Fruit fly (Drosophila melanogaster) whole organism, prepupa: ENCODE measurements around the gene CG7366.
A peak's percentile ranks its signal among the peaks of the same experiment; 100 is the strongest.

Source experiments
- Blimp-1 ChIP-seq: fragments of 200-800 bp; sonication (Bioruptor generic); optimal IDR thresholded peaks from 3 replicates; lab custom pipeline; 2017; ENCODE audit warnings: missing biosample characterization, missing genetic modification characterization, mild to moderate bottlenecking, moderate library complexity, missing genetic modification reagents
- CG10631 ChIP-seq: fragments of 200-800 bp; sonication (Bioruptor generic); optimal IDR thresholded peaks from 2 replicates; lab custom pipeline; 2016; ENCODE audit warnings: missing biosample characterization, missing genetic modification characterization
- CG10669 ChIP-seq: fragments of 200-800 bp; sonication (Bioruptor generic); optimal IDR thresholded peaks from 3 replicates; lab custom pipeline; 2018; ENCODE audit warnings: missing biosample characterization, mild to moderate bottlenecking, missing genetic modification characterization, moderate library complexity
- CG11294 ChIP-seq: fragments of 200-800 bp; sonication (Bioruptor generic); IDR thresholded peaks from 2 replicates; pipeline ENCODE4 v1.3.6; 2022; ENCODE audit warnings: missing biosample characterization, missing genetic modification characterization
- CG11902 ChIP-seq: fragments of 200-800 bp; sonication (Bioruptor generic); optimal IDR thresholded peaks from 3 replicates; lab custom pipeline; 2016; ENCODE audit warnings: missing biosample characterization, missing genetic modification characterization
- CG15336 ChIP-seq: fragments of 200-800 bp; sonication (Bioruptor generic); IDR thresholded peaks from 2 replicates; pipeline ENCODE4 v1.3.6; 2022; ENCODE audit warnings: missing biosample characterization, missing genetic modification characterization
- CG1621 ChIP-seq: fragments of 200-800 bp; sonication (Bioruptor generic); optimal IDR thresholded peaks from 3 replicates; lab custom pipeline; 2018; ENCODE audit warnings: missing biosample characterization, mild to moderate bottlenecking, missing genetic modification characterization
- CG16779 ChIP-seq: fragments of 200-800 bp; sonication (Bioruptor generic); optimal IDR thresholded peaks from 3 replicates; lab custom pipeline; 2017; ENCODE audit warnings: missing biosample characterization, mild to moderate bottlenecking, missing genetic modification characterization
- CG3032 ChIP-seq: fragments of 200-800 bp; optimal IDR thresholded peaks from 2 replicates; lab custom pipeline; 2019; ENCODE audit warnings: missing biosample characterization, mild to moderate bottlenecking, missing genetic modification characterization, moderate library complexity
- CG31627 ChIP-seq: fragments of 200-800 bp; sonication (Bioruptor generic); optimal IDR thresholded peaks from 3 replicates; lab custom pipeline; 2016; ENCODE audit warnings: missing biosample characterization, missing genetic modification characterization
- CG34406 ChIP-seq: fragments of 200-800 bp; sonication (Bioruptor generic); optimal IDR thresholded peaks from 3 replicates; lab custom pipeline; 2016; ENCODE audit warnings: missing biosample characterization, missing genetic modification characterization
- CG4318 ChIP-seq: fragments of 200-800 bp; sonication (Bioruptor generic); optimal IDR thresholded peaks from 3 replicates; lab custom pipeline; 2017; ENCODE audit warnings: missing biosample characterization, mild to moderate bottlenecking, missing genetic modification characterization
- CG6792 ChIP-seq: fragments of 200-800 bp; sonication (Bioruptor generic); optimal IDR thresholded peaks from 3 replicates; lab custom pipeline; 2016; ENCODE audit warnings: missing biosample characterization, missing genetic modification characterization
- CG6808 ChIP-seq: fragments of 200-800 bp; sonication (Bioruptor generic); optimal IDR thresholded peaks from 3 replicates; lab custom pipeline; 2017; ENCODE audit warnings: missing biosample characterization, missing genetic modification characterization, mild to moderate bottlenecking, moderate library complexity, missing genetic modification reagents
- CG6854 ChIP-seq: fragments of 200-800 bp; sonication (Bioruptor generic); optimal IDR thresholded peaks from 2 replicates; lab custom pipeline; 2017; ENCODE audit warnings: missing biosample characterization, mild to moderate bottlenecking, missing genetic modification characterization
- CG7368 ChIP-seq: fragments of 200-800 bp; sonication (Bioruptor generic); optimal IDR thresholded peaks from 3 replicates; lab custom pipeline; 2016; ENCODE audit warnings: missing biosample characterization, missing genetic modification characterization
- CG8119 ChIP-seq: fragments of 200-800 bp; sonication (Bioruptor generic); IDR thresholded peaks from 3 replicates; pipeline ENCODE4 v1.3.6; 2022; ENCODE audit warnings: missing biosample characterization, missing genetic modification characterization
- CG8319 ChIP-seq: fragments of 200-800 bp; sonication (Bioruptor generic); optimal IDR thresholded peaks from 3 replicates; lab custom pipeline; 2016; ENCODE audit warnings: missing biosample characterization, missing genetic modification characterization
- CG8632 ChIP-seq: fragments of 200-800 bp; sonication (Bioruptor generic); optimal IDR thresholded peaks from 3 replicates; lab custom pipeline; 2016; ENCODE audit warnings: missing biosample characterization, missing genetic modification characterization
- CG9139 ChIP-seq: fragments of 200-800 bp; sonication (Bioruptor generic); optimal IDR thresholded peaks from 3 replicates; lab custom pipeline; 2017; ENCODE audit warnings: missing biosample characterization, mild to moderate bottlenecking, missing genetic modification characterization
- Eip75B ChIP-seq: fragments of 200-800 bp; sonication (Bioruptor generic); optimal IDR thresholded peaks from 3 replicates; lab custom pipeline; 2016; ENCODE audit warnings: missing biosample characterization, missing genetic modification characterization
- Eip78C ChIP-seq: fragments of 200-800 bp; sonication (Bioruptor generic); peaks from one replicate; lab custom pipeline; 2016; ENCODE audit warnings: missing biosample characterization, missing genetic modification characterization
- Eip93F ChIP-seq: fragments of 200-800 bp; sonication (Bioruptor generic); optimal IDR thresholded peaks from 2 replicates; lab custom pipeline; 2016; ENCODE audit warnings: missing biosample characterization, mild to moderate bottlenecking, missing genetic modification characterization
- Ets21C ChIP-seq: fragments of 200-800 bp; sonication (Bioruptor generic); optimal IDR thresholded peaks from 3 replicates; lab custom pipeline; 2016; ENCODE audit warnings: missing biosample characterization, missing genetic modification characterization
- Ets96B ChIP-seq: fragments of 200-800 bp; optimal IDR thresholded peaks from 2 replicates; lab custom pipeline; 2019; ENCODE audit warnings: missing biosample characterization, mild to moderate bottlenecking, missing genetic modification characterization, moderate library complexity
- Gug ChIP-seq: fragments of 200-800 bp; sonication (Bioruptor generic); IDR thresholded peaks from 2 replicates; pipeline ENCODE4 v1.3.6; 2022; ENCODE audit warnings: missing biosample characterization, missing genetic modification characterization
- Hr38 ChIP-seq: sonication (Bioruptor generic); optimal IDR thresholded peaks from 2 replicates; lab custom pipeline; 2016; ENCODE audit warnings: missing biosample characterization, missing genetic modification characterization
- Hr4 ChIP-seq: fragments of 200-800 bp; sonication (Bioruptor generic); optimal IDR thresholded peaks from 3 replicates; lab custom pipeline; 2016; ENCODE audit warnings: missing biosample characterization, missing genetic modification characterization
- Lpt ChIP-seq: fragments of 200-800 bp; sonication (Bioruptor generic); optimal IDR thresholded peaks from 3 replicates; lab custom pipeline; 2016; ENCODE audit warnings: missing biosample characterization, missing genetic modification characterization
- Met ChIP-seq: fragments of 200-800 bp; sonication (Bioruptor generic); optimal IDR thresholded peaks from 3 replicates; lab custom pipeline; 2016; ENCODE audit warnings: missing biosample characterization, missing genetic modification characterization
- OdsH ChIP-seq: fragments of 200-800 bp; sonication (Bioruptor generic); optimal IDR thresholded peaks from 3 replicates; lab custom pipeline; 2016; ENCODE audit warnings: missing biosample characterization, missing genetic modification characterization
- Smox ChIP-seq: fragments of 200-800 bp; sonication (Bioruptor generic); optimal IDR thresholded peaks from 3 replicates; lab custom pipeline; 2016; ENCODE audit warnings: missing biosample characterization, missing genetic modification characterization
- achi ChIP-seq: fragments of 200-800 bp; sonication (Bioruptor generic); optimal IDR thresholded peaks from 3 replicates; lab custom pipeline; 2016; ENCODE audit warnings: missing biosample characterization, missing genetic modification characterization
- acj6 ChIP-seq: fragments of 200-800 bp; sonication (Bioruptor generic); optimal IDR thresholded peaks from 3 replicates; lab custom pipeline; 2016; ENCODE audit warnings: missing biosample characterization, missing genetic modification characterization
- cyc ChIP-seq: fragments of 200-800 bp; sonication (Bioruptor generic); optimal IDR thresholded peaks from 3 replicates; lab custom pipeline; 2016; ENCODE audit warnings: missing biosample characterization, missing genetic modification characterization
- dac ChIP-seq: fragments of 200-800 bp; sonication (Bioruptor generic); optimal IDR thresholded peaks from 2 replicates; lab custom pipeline; 2017; ENCODE audit warnings: missing biosample characterization, mild to moderate bottlenecking, missing genetic modification characterization
- dsx ChIP-seq: fragments of 200-800 bp; optimal IDR thresholded peaks from 3 replicates; lab custom pipeline; 2019; ENCODE audit warnings: missing biosample characterization, mild to moderate bottlenecking, missing genetic modification characterization, moderate library complexity; ENCODE audit not compliant: poor library complexity, severe bottlenecking
- eg ChIP-seq: fragments of 200-800 bp; sonication (Bioruptor generic); IDR thresholded peaks from 3 replicates; pipeline ENCODE4 v1.3.6; 2022; ENCODE audit warnings: missing biosample characterization, missing genetic modification characterization
- esn ChIP-seq: fragments of 200-800 bp; sonication (Bioruptor generic); optimal IDR thresholded peaks from 2 replicates; lab custom pipeline; 2016; ENCODE audit warnings: missing biosample characterization, mild to moderate bottlenecking, missing genetic modification characterization, moderate library complexity
- fd59A ChIP-seq: fragments of 200-800 bp; sonication (Bioruptor generic); optimal IDR thresholded peaks from 2 replicates; lab custom pipeline; 2017; ENCODE audit warnings: missing biosample characterization, mild to moderate bottlenecking, missing genetic modification characterization, missing genetic modification reagents
- fd85E ChIP-seq: fragments of 200-800 bp; sonication (Bioruptor generic); optimal IDR thresholded peaks from 3 replicates; lab custom pipeline; 2016; ENCODE audit warnings: missing biosample characterization, missing genetic modification characterization
- pdm3 ChIP-seq: fragments of 200-800 bp; sonication (Bioruptor generic); optimal IDR thresholded peaks from 3 replicates; lab custom pipeline; 2016; ENCODE audit warnings: missing biosample characterization, missing genetic modification characterization
- salr ChIP-seq, 2 experiments: fragments of 200-800 bp; sonication (Bioruptor generic); optimal IDR thresholded peaks; 3 replicates each; lab custom pipeline; 2016 to 2018; ENCODE audit warnings: missing biosample characterization in 2 of 2, missing genetic modification characterization in 2 of 2, mild to moderate bottlenecking in 1 of 2
- spab ChIP-seq: fragments of 200-800 bp; sonication (Bioruptor generic); optimal IDR thresholded peaks from 2 replicates; lab custom pipeline; 2017; ENCODE audit warnings: missing biosample characterization, mild to moderate bottlenecking, missing genetic modification characterization, missing genetic modification reagents
- ss ChIP-seq, 2 experiments: fragments of 200-800 bp; sonication (Bioruptor generic); optimal IDR thresholded peaks; 2 replicates in 1 of 2; 3 replicates in 1 of 2; lab custom pipeline; 2017 to 2018; ENCODE audit warnings: mild to moderate bottlenecking in 2 of 2, missing biosample characterization in 2 of 2, missing genetic modification characterization in 2 of 2, moderate library complexity in 1 of 2
- svp ChIP-seq: fragments of 200-800 bp; sonication (Bioruptor generic); peaks from one replicate; lab custom pipeline; 2016; ENCODE audit warnings: missing biosample characterization, missing genetic modification characterization
- topi ChIP-seq: fragments of 200-800 bp; sonication (Bioruptor generic); optimal IDR thresholded peaks from 3 replicates; lab custom pipeline; 2016; ENCODE audit warnings: missing biosample characterization, missing genetic modification characterization

Gene CG7366

dm6 chr3L:8157079-8157478 is 45.1 kb downstream of the CG7366 start (continued):
- TF ChIP-seq esn (GFP tag; lab: Kevin White, UChicago): peak; percentile 75
- no peak for TF ChIP-seq eg (GFP tag; lab: Robert Waterston, UW)
- peak; percentile 63 for TF ChIP-seq OdsH (GFP tag; lab: Kevin White, UChicago)
- no peak for TF ChIP-seq CG7368
- TF ChIP-seq pdm3 (GFP tag; lab: Kevin White, UChicago): peak; percentile 51
- peak; percentile 58 for TF ChIP-seq CG10669 (GFP tag; lab: Kevin White, UChicago)
- peak; percentile 65 for TF ChIP-seq CG6792 (GFP tag; lab: Kevin White, UChicago)
- no peak for TF ChIP-seq Hr4
- peak; percentile 59 for TF ChIP-seq Smox
- TF ChIP-seq Met (GFP tag; lab: Kevin White, UChicago): peak; percentile 66
- peak; percentile 67 for TF ChIP-seq CG34406 (GFP tag; lab: Kevin White, UChicago)
- TF ChIP-seq Blimp-1 (GFP tag; lab: Kevin White, UChicago): peak; percentile 4
- TF ChIP-seq salr (GFP tag; optimal IDR thresholded peaks at IDR 0.05; lab: Kevin White, UChicago): no peak
- peak; percentile 51 for TF ChIP-seq Eip75B
- peak; percentile 30 for TF ChIP-seq Ets96B (tag; lab: Kevin White, UChicago)
- TF ChIP-seq CG8119 (GFP tag; lab: Robert Waterston, UW): no peak
- TF ChIP-seq acj6 (GFP tag; lab: Kevin White, UChicago): peak; percentile 45

- TF ChIP-seq Blimp-1 (GFP tag; lab: Kevin White, UChicago) (no peak), CG10631 (GFP tag; lab: Kevin White, UChicago) (no peak), CG16779 (no peak), fd85E (no peak), esn (GFP tag; lab: Kevin White, UChicago) (peak; percentile 21), CG34406 (GFP tag; lab: Kevin White, UChicago) (peak; percentile 45), CG11294 (no peak), svp (GFP tag; lab: Kevin White, UChicago) (peak; percentile 75), cyc (GFP tag; lab: Kevin White, UChicago) (peak; percentile 11), CG8319 (GFP tag; lab: Kevin White, UChicago) (no peak), Eip75B (no peak), CG4318 (GFP tag; lab: Kevin White, UChicago) (no peak), CG8632 (GFP tag; lab: Kevin White, UChicago) (peak; percentile 29), CG6854 (GFP tag; lab: Kevin White, UChicago) (no peak), CG7368 (no peak), Eip78C (GFP tag; lab: Kevin White, UChicago) (peak; percentile 78), CG31627 (no peak), dac (GFP tag; lab: Kevin White, UChicago) (no peak), OdsH (GFP tag; lab: Kevin White, UChicago) (peak; percentile 17), Ets21C (no peak), CG3032 (peak; percentile 34), CG10669 (GFP tag; lab: Kevin White, UChicago) (peak; percentile 16), topi (GFP tag; lab: Kevin White, UChicago) (peak; percentile 22), ss (GFP tag; optimal IDR thresholded peaks at IDR 0.05; lab: Kevin White, UChicago) (peak in 1 of 2 experiments; percentile 22), spab (GFP tag; lab: Kevin White, UChicago) (no peak), Smox (peak; percentile 12), eg (GFP tag; lab: Robert Waterston, UW) (peak; percentile 44; the same call in 1 of the 3 replicates), Lpt (no peak), CG1621 (tag; lab: Kevin White, UChicago) (no peak), CG9139 (GFP tag; lab: Kevin White, UChicago) (no peak), CG6808 (GFP tag; lab: Kevin White, UChicago) (no peak), CG15336 (peak; percentile 41; the same call in 1 of the 2 replicates), salr (GFP tag; optimal IDR thresholded peaks at IDR 0.05; lab: Kevin White, UChicago) (no peak), fd59A (GFP tag; lab: Kevin White, UChicago) (no peak), dsx (GFP tag; lab: Kevin White, UChicago) (no peak), CG8119 (GFP tag; lab: Robert Waterston, UW) (no peak), Eip93F (GFP tag; lab: Kevin White, UChicago) (no peak), Hr4 (peak; percentile 15), achi (GFP tag; lab: Kevin White, UChicago) (no peak), pdm3 (GFP tag; lab: Kevin White, UChicago) (peak; percentile 31), acj6 (GFP tag; lab: Kevin White, UChicago) (peak; percentile 28), CG11902 (GFP tag; lab: Kevin White, UChicago) (no peak), Met (GFP tag; lab: Kevin White, UChicago) (peak; percentile 29), Gug (no peak), Ets96B (tag; lab: Kevin White, UChicago) (peak; percentile 1), Hr38 (GFP tag; lab: Kevin White, UChicago) (no peak)
Measured at dm6 chr3L:8156199-8156598, 46.0 kb downstream of the CG7366 start.
